Fruit fly (Drosophila melanogaster): Measurements from ENCODE around the gene GCS1.

Gene GCS1

dm6 chrX:11340719-11341322 is 7.0 kb downstream of the GCS1 start (continued):
- TF ChIP-seq stwl (tag; optimal IDR thresholded peaks at IDR 0.05) (no peak), kah (GFP tag; optimal IDR thresholded peaks at IDR 0.05) (no peak), az2 (GFP tag; optimal IDR thresholded peaks at IDR 0.05) (peak; percentile 10), ato (GFP tag; IDR thresholded peaks at IDR 0.05; ENCODE audit: partially characterized antibody) (no peak), CG1603 (tag; optimal IDR thresholded peaks at IDR 0.05) (peak; percentile 19), danr (GFP tag; IDR thresholded peaks at IDR 0.05) (no peak), fd3F (GFP tag; optimal IDR thresholded peaks at IDR 0.05) (no peak), unc-4 (GFP tag; IDR thresholded peaks at IDR 0.05; ENCODE audit: partially characterized antibody) (no peak), CG9437 (GFP tag; optimal IDR thresholded peaks at IDR 0.05) (peak; percentile 14), CG10321 (GFP tag; IDR thresholded peaks at IDR 0.05) (no peak), bigmax (GFP tag; optimal IDR thresholded peaks at IDR 0.05) (no peak), CG4730 (GFP tag; IDR thresholded peaks at IDR 0.05) (no peak), PHDP (tag; optimal IDR thresholded peaks at IDR 0.05) (peak; percentile 9), CG1602 (GFP tag; optimal IDR thresholded peaks at IDR 0.05) (no peak), Hand (GFP tag; optimal IDR thresholded peaks at IDR 0.05) (no peak), ap (GFP tag; IDR thresholded peaks at IDR 0.05) (0 out of 2 replicates have a peak, but pooled peaks have one; percentile 21), maf-S (GFP tag; optimal IDR thresholded peaks at IDR 0.05) (no peak), CG31441 (GFP tag; IDR thresholded peaks at IDR 0.05) (0 out of 2 replicates have a peak, but pooled peaks have one; percentile 15), Hr3 (GFP tag; optimal IDR thresholded peaks at IDR 0.05) (no peak), yki (optimal IDR thresholded peaks at IDR 0.05) (no peak), CG15601 (tag; optimal IDR thresholded peaks at IDR 0.05) (peak; percentile 5), CG9797 (GFP tag; optimal IDR thresholded peaks at IDR 0.05) (no peak), CG7556 (GFP tag; optimal IDR thresholded peaks at IDR 0.05) (peak; percentile 9), Fer3 (tag; optimal IDR thresholded peaks at IDR 0.05) (peak; percentile 3), HmgD (GFP tag; optimal IDR thresholded peaks at IDR 0.05) (no peak), CG17829 (tag; optimal IDR thresholded peaks at IDR 0.05) (no peak), CG8944 (GFP tag; optimal IDR thresholded peaks at IDR 0.05) (no peak), fd102C (GFP tag; optimal IDR thresholded peaks at IDR 0.05) (no peak), Six4 (GFP tag; optimal IDR thresholded peaks at IDR 0.05) (peak; percentile 34)

- TF ChIP-seq CG12659 (GFP tag; optimal IDR thresholded peaks at IDR 0.05): peak; percentile 23
- no peak for TF ChIP-seq CG10267 (tag; optimal IDR thresholded peaks at IDR 0.05)
- TF ChIP-seq odd (GFP tag; optimal IDR thresholded peaks at IDR 0.05): no peak
- no peak for TF ChIP-seq CG12104 (GFP tag; optimal IDR thresholded peaks at IDR 0.05)
- no peak for TF ChIP-seq CG10321 (GFP tag; IDR thresholded peaks at IDR 0.05)
- peak; percentile 82 for TF ChIP-seq psq (GFP tag; optimal IDR thresholded peaks at IDR 0.05)
- TF ChIP-seq Rfx (GFP tag; IDR thresholded peaks at IDR 0.05): peak; percentile 2; the same call in 1 of the 2 replicates
- peak; percentile 27; the same call in 1 of the 2 replicates for TF ChIP-seq CG32772 (GFP tag; IDR thresholded peaks at IDR 0.05)
- no peak for TF ChIP-seq h (optimal IDR thresholded peaks at IDR 0.05)
- TF ChIP-seq lab (GFP tag; optimal IDR thresholded peaks at IDR 0.05): no peak
- peak; percentile 10 for TF ChIP-seq gfzf (GFP tag; optimal IDR thresholded peaks at IDR 0.05)
- peak; percentile 57 for TF ChIP-seq CG8924 (tag; optimal IDR thresholded peaks at IDR 0.05)
- TF ChIP-seq Myb (GFP tag; optimal IDR thresholded peaks at IDR 0.05): peak; percentile 9
- peak; percentile 6; the same call in 1 of the 2 replicates for TF ChIP-seq MBD-R2 (GFP tag; IDR thresholded peaks at IDR 0.05)
- no peak for TF ChIP-seq al (GFP tag; IDR thresholded peaks at IDR 0.05)
- no peak for TF ChIP-seq CG2129 (GFP tag; IDR thresholded peaks at IDR 0.05; ENCODE audit: partially characterized antibody)
- no peak for TF ChIP-seq CG18619 (GFP tag; optimal IDR thresholded peaks at IDR 0.05)
- TF ChIP-seq CG17385 (GFP tag; optimal IDR thresholded peaks at IDR 0.05): no peak
- no peak for TF ChIP-seq Jarid2 (GFP tag; optimal IDR thresholded peaks at IDR 0.05)
- peak in 1 of 2 experiments; percentile 47 for TF ChIP-seq bsh (GFP tag; optimal IDR thresholded peaks at IDR 0.05)
- no peak for TF ChIP-seq CG10462 (GFP tag; optimal IDR thresholded peaks at IDR 0.05)
- no peak for TF ChIP-seq CG34224 (GFP tag; IDR thresholded peaks at IDR 0.05; ENCODE audit: partially characterized antibody)
Observed at dm6 chrX:11339868-11340548, 7.8 kb downstream of the GCS1 start, which contains the start of the genes CG34348 and Kap3. Gene CG34348, plus strand, starts transcription at chrX:11339873. Gene Kap3, minus strand, starts transcription at chrX:11340084.
